Worm (Caenorhabditis elegans): ENCODE measurements around the gene cest-10.

ce11 chrIV:7173489-7173888 is 6.9 kb upstream of the cest-10 start, which contains the start of gene str-1:
- no peak for TF ChIP-seq madf-5 (GFP tag; IDR thresholded peaks at IDR 0.05)
- TF ChIP-seq nhr-25 (tag; optimal IDR thresholded peaks at IDR 0.05; ENCODE audit: borderline replicate concordance, insufficient read depth), result no peak
- no peak for TF ChIP-seq unc-39 (tag; optimal IDR thresholded peaks at IDR 0.05)
- TF ChIP-seq ceh-82 (tag; optimal IDR thresholded peaks at IDR 0.05), result no peak
- TF ChIP-seq nhr-11 (tag; optimal IDR thresholded peaks at IDR 0.05), result no peak
- TF ChIP-seq fos-1 (tag; optimal IDR thresholded peaks at IDR 0.05), result no peak
